Worm (Caenorhabditis elegans): ENCODE data around the gene sknr-1.
A peak's percentile ranks its signal among the peaks of the same experiment; 100 is the strongest.

Gene sknr-1

DNA sequence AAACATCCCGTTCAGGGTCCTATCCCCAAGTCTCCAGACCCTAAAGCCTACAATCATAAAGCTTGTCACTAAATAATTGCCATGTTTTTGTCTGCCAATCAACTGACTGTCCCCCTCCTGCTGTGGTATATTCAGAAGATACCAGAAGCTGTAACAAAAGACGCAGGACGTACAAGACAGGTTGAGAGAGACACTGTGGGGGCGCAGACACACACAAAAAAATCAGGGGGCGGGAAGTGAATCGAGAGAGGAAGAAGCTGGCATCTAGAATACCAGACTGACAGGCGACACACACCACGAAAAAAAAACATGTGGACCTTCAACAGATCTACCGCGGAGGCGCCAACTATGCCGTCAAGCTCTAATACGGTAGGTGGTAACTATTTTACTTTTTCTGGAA, 45.9 kb upstream of the sknr-1 start, which contains the start of gene kel-8:
TSS of gene kel-8 (plus strand) at position 301 of the 400 bp plus-strand sequence.
- TF ChIP-seq Y48G9A.11 (GFP tag; IDR thresholded peaks at IDR 0.05) (no peak), lin-38 (GFP tag; IDR thresholded peaks at IDR 0.05) (no peak), lin-39 (tag; optimal IDR thresholded peaks at IDR 0.05) (no peak), Y5F2A.4 (GFP tag; optimal IDR thresholded peaks at IDR 0.05) (no peak), dve-1 (tag; optimal IDR thresholded peaks at IDR 0.05; ENCODE audit: insufficient read depth) (no peak), daf-19 (GFP tag; conservative IDR thresholded peaks at IDR 0.05) (no peak), ZK546.5 (tag; optimal IDR thresholded peaks at IDR 0.05) (no peak), aly-2 (tag; optimal IDR thresholded peaks at IDR 0.05) (no peak), nhr-10 (tag; optimal IDR thresholded peaks at IDR 0.05) (no peak), aha-1 (tag) (peak; percentile 37), fos-1 (tag; optimal IDR thresholded peaks at IDR 0.05) (no peak), hlh-11 (tag; optimal IDR thresholded peaks at IDR 0.05) (peak; percentile 30), hlh-30 (tag; optimal IDR thresholded peaks at IDR 0.05; ENCODE audit: insufficient read depth) (peak; percentile 45)

DNA sequence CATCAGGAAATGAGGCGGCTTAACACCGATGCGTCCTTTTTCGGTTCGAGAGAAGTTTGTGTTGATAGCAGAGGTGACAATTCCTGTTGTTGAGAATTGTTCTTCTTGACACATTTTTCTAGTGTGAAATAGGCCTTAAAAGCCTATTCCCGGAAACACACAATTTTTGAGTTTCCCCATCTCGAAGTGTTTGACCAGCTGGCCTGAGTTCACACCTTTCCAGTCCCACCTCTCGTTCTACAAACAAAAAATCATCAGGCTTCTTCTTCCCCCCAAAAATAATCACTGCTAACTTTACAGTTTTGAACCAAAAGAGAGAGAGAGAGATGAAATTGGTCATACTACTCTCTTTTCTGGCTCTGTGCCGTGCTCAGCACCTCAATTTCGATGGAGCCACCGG, 41.3 kb upstream of the sknr-1 start, which contains the start of gene W02G9.4:
TSS of gene W02G9.4 (plus strand) at position 301 of the 400 bp plus-strand sequence.
- TF ChIP-seq tra-1 (GFP tag; IDR thresholded peaks at IDR 0.05) (no peak), mxl-3 (GFP tag; optimal IDR thresholded peaks at IDR 0.05) (no peak), D1046.2 (GFP tag; IDR thresholded peaks at IDR 0.05) (no peak), attf-4 (tag; optimal IDR thresholded peaks at IDR 0.05) (no peak), T20F7.1 (GFP tag; optimal IDR thresholded peaks at IDR 0.05) (no peak), dmd-8 (GFP tag; IDR thresholded peaks at IDR 0.05) (no peak), nhr-42 (GFP tag; IDR thresholded peaks at IDR 0.05) (no peak), hlh-30 (tag; optimal IDR thresholded peaks at IDR 0.05; ENCODE audit: insufficient read depth) (no peak)

DNA sequence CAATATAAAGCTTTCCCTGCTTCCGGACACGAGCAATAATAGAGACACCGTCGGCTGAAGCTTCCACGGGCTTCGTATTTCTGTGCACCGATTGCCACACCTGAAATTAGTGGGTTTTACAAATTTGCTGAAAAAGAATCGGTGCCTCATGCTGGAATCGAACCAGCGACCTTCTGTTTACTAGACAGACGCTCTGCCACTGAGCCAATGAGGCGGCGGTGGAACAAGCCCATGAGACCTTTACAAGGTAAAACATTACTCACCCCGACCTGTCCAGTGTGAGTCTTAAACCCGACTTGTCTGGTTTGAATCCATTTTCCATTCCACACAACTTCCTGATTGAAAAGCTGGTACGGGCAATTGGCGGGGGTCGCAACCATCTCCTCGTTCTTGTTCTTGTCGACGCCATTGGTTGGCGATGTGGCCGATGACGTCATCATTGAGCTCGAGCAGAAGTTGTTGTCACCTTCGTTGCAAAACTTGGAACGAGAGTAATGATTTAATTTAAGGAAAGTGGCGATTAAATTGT, 39.3 kb upstream of the sknr-1 start, which contains the start of gene ndx-2:
TSS of gene ndx-2 (minus strand) at position 479 of the 529 bp plus-strand sequence.
- no peak for TF ChIP-seq ceh-32 (tag; optimal IDR thresholded peaks at IDR 0.05; ENCODE audit: poor library complexity)
- TF ChIP-seq daf-16 (GFP tag; optimal IDR thresholded peaks at IDR 0.05) = peak in 1 of 2 experiments; percentile 57
- TF ChIP-seq daf-16 (tag; optimal IDR thresholded peaks at IDR 0.05) = peak; percentile 90
- no peak for TF ChIP-seq lsy-2 (tag; optimal IDR thresholded peaks at IDR 0.05)
- peak; percentile 70 for TF ChIP-seq mes-2 (tag; optimal IDR thresholded peaks at IDR 0.05; ENCODE audit: poor library complexity, severe bottlenecking)
- peak; percentile 41 for TF ChIP-seq Y5F2A.4 (GFP tag; optimal IDR thresholded peaks at IDR 0.05)
- no peak for TF ChIP-seq ceh-44 (GFP tag; IDR thresholded peaks at IDR 0.05)
- TF ChIP-seq lin-13 (GFP tag; optimal IDR thresholded peaks at IDR 0.05) = peak; percentile 78
- no peak for TF ChIP-seq attf-4 (tag; optimal IDR thresholded peaks at IDR 0.05)
- TF ChIP-seq Y75B8A.6 (GFP tag; IDR thresholded peaks at IDR 0.05) = no peak
- peak; percentile 79 for TF ChIP-seq snpc-1.2 (GFP tag; IDR thresholded peaks at IDR 0.05)
- peak; percentile 8 for TF ChIP-seq nhr-102 (tag; optimal IDR thresholded peaks at IDR 0.05)
- TF ChIP-seq vab-7 (GFP tag; IDR thresholded peaks at IDR 0.05) = 0 out of 2 replicates have a peak, but pooled peaks have one; percentile 46
- no peak for TF ChIP-seq nhr-48 (tag; optimal IDR thresholded peaks at IDR 0.05)
- TF ChIP-seq nhr-111 (GFP tag; optimal IDR thresholded peaks at IDR 0.05) = peak; percentile 82
- no peak for TF ChIP-seq lir-3 (tag; optimal IDR thresholded peaks at IDR 0.05)
- TF ChIP-seq mdt-29 (GFP tag; IDR thresholded peaks at IDR 0.05) = 0 out of 2 replicates have a peak, but pooled peaks have one; percentile 25
- TF ChIP-seq nhr-42 (GFP tag; IDR thresholded peaks at IDR 0.05) = 0 out of 2 replicates have a peak, but pooled peaks have one; percentile 29
- TF ChIP-seq hlh-30 (tag; optimal IDR thresholded peaks at IDR 0.05; ENCODE audit: insufficient read depth) = peak; percentile 6
- peak; percentile 51 to 83; a peak in 3 of 4 replicates for TF ChIP-seq madf-5 (GFP tag; IDR thresholded peaks at IDR 0.05)
- no peak for TF ChIP-seq mep-1 (tag; optimal IDR thresholded peaks at IDR 0.05)
- no peak for TF ChIP-seq daf-12 (tag; optimal IDR thresholded peaks at IDR 0.05)
- TF ChIP-seq snpc-4 (tag; optimal IDR thresholded peaks at IDR 0.05) = no peak
- TF ChIP-seq fos-1 (tag; optimal IDR thresholded peaks at IDR 0.05) = no peak
- TF ChIP-seq nhr-11 (tag; optimal IDR thresholded peaks at IDR 0.05) = no peak
- TF ChIP-seq cey-2 (tag; optimal IDR thresholded peaks at IDR 0.05; ENCODE audit: borderline replicate concordance, insufficient read depth) = no peak
- TF ChIP-seq Y48G9A.11 (GFP tag; IDR thresholded peaks at IDR 0.05) = peak; percentile 72
- no peak for TF ChIP-seq ceh-28 (tag; optimal IDR thresholded peaks at IDR 0.05)
- no peak for TF ChIP-seq egl-27 (tag; optimal IDR thresholded peaks at IDR 0.05)
- TF ChIP-seq F44E2.7 (GFP tag; IDR thresholded peaks at IDR 0.05) = peak; percentile 69; the same call in 1 of the 2 replicates
- peak; percentile 10 for TF ChIP-seq dve-1 (tag; optimal IDR thresholded peaks at IDR 0.05; ENCODE audit: insufficient read depth)
- TF ChIP-seq zfp-3 (GFP tag; conservative IDR thresholded peaks at IDR 0.05) = no peak
- TF ChIP-seq fkh-10 (GFP tag; optimal IDR thresholded peaks at IDR 0.05) = no peak

Data from whole organism, L4 larva.